Worm (Caenorhabditis elegans) whole organism, early embryonic: ENCODE results near the gene DC2.5.
"Not testable (repeated sequence)": the region's sequence is repeated elsewhere in the genome, so short reads cannot be mapped to it uniquely, and the experiment has no call there.

ENCODE experiments used
- B0310.2 ChIP-seq: sonication (generic microtip); optimal IDR thresholded peaks from 2 replicates; lab custom pipeline; 2016; ENCODE audit warnings: mild to moderate bottlenecking, missing genetic modification characterization, missing compliant biosample characterization
- F13C5.2 ChIP-seq: sonication (generic microtip); optimal IDR thresholded peaks from 2 replicates; lab custom pipeline; 2017; ENCODE audit warnings: mild to moderate bottlenecking, missing genetic modification characterization, inconsistent platforms, missing compliant biosample characterization
- aly-1 ChIP-seq: sonication (generic microtip); optimal IDR thresholded peaks from 2 replicates; lab custom pipeline; 2016; ENCODE audit warnings: missing genetic modification characterization, missing compliant biosample characterization
- ama-1 ChIP-seq: fragments of 150-350 bp; optimal IDR thresholded peaks from 2 replicates; lab custom pipeline; 2014
- ceh-13 ChIP-seq: fragments of 200-800 bp; sonication (Bioruptor generic); optimal IDR thresholded peaks from 2 replicates; lab custom pipeline; 2018; ENCODE audit warnings: mild to moderate bottlenecking, missing genetic modification characterization, missing compliant biosample characterization
- ceh-36 ChIP-seq: sonication (generic microtip); optimal IDR thresholded peaks from 2 replicates; lab custom pipeline; 2016; ENCODE audit warnings: missing genetic modification characterization, inconsistent platforms, missing compliant biosample characterization
- ets-7 ChIP-seq: sonication (generic microtip); optimal IDR thresholded peaks from 2 replicates; lab custom pipeline; 2016; ENCODE audit warnings: missing genotype, missing genetic modification characterization, missing compliant biosample characterization
- flt-1 ChIP-seq: fragments of 200-800 bp; sonication (Bioruptor generic); IDR thresholded peaks from 2 replicates; pipeline ENCODE4 v1.3.6; 2022; ENCODE audit warnings: missing genetic modification characterization, missing compliant biosample characterization
- hmbx-1 ChIP-seq: sonication (generic microtip); optimal IDR thresholded peaks from 2 replicates; lab custom pipeline; 2016; ENCODE audit warnings: mild to moderate bottlenecking, missing genetic modification characterization, missing compliant biosample characterization
- hmg-4 ChIP-seq: fragments of 200-800 bp; sonication (Bioruptor generic); optimal IDR thresholded peaks from 2 replicates; lab custom pipeline; 2018; ENCODE audit warnings: mild to moderate bottlenecking, missing genetic modification characterization, missing compliant biosample characterization
- hnd-1 ChIP-seq: sonication (generic microtip); optimal IDR thresholded peaks from 2 replicates; lab custom pipeline; 2016; ENCODE audit warnings: missing genetic modification characterization, missing compliant biosample characterization
- pes-1 ChIP-seq: fragments of 200-800 bp; sonication (Bioruptor generic); IDR thresholded peaks from 2 replicates; pipeline ENCODE4 v1.3.6; 2022; ENCODE audit warnings: missing genetic modification reagents, missing genetic modification characterization, missing compliant biosample characterization
- scrt-1 ChIP-seq: fragments of 200-800 bp; sonication (Bioruptor generic); IDR thresholded peaks from 2 replicates; pipeline ENCODE4 v1.3.6; 2022; ENCODE audit warnings: missing genetic modification characterization, missing compliant biosample characterization
- sea-1 ChIP-seq: fragments of 200-800 bp; sonication (Bioruptor generic); conservative IDR thresholded peaks from 2 replicates; pipeline ENCODE4 v1.3.6; 2022; ENCODE audit warnings: missing genetic modification characterization, missing compliant biosample characterization
- tbx-11 ChIP-seq: fragments of 200-800 bp; sonication (Bioruptor generic); IDR thresholded peaks from 2 replicates; pipeline ENCODE4 v1.3.6; 2022; ENCODE audit warnings: missing genetic modification characterization, missing compliant biosample characterization
- tbx-37 ChIP-seq: fragments of 200-800 bp; sonication (Bioruptor generic); conservative IDR thresholded peaks from 2 replicates; pipeline ENCODE4 v1.3.6; 2022; ENCODE audit warnings: missing genetic modification reagents, missing genetic modification characterization, missing compliant biosample characterization
- tra-4 ChIP-seq: sonication (generic microtip); optimal IDR thresholded peaks from 2 replicates; lab custom pipeline; 2017; ENCODE audit warnings: missing genetic modification characterization, missing compliant biosample characterization

DC2.5 gene

ce11 chrV:212687-213086 lies at the start of gene DC2.5:
Gene DC2.5 (minus strand): TSS chrV:212787.
- TF ChIP-seq ets-7 (tag; lab: Kevin White, UChicago); sea-1; tbx-11 (GFP tag; lab: Robert Waterston, UW): not testable (repeated sequence)

ce11 chrV:260334-260733 lies 47.7 kb upstream of the DC2.5 start:
- TF ChIP-seq hmbx-1 (no peak), tbx-11 (GFP tag; lab: Robert Waterston, UW) (0 out of 2 replicates have a peak, but pooled peaks have one; percentile 28)

- TF ChIP-seq tbx-11 (GFP tag; lab: Robert Waterston, UW) (no peak), sea-1 (no peak), hnd-1 (no peak), ceh-36 (tag; lab: Kevin White, UChicago) (no peak), scrt-1 (GFP tag; lab: Robert Waterston, UW) (no peak), aly-1 (no peak), hmbx-1 (no peak), tra-4 (no peak), tbx-37 (GFP tag; lab: Robert Waterston, UW) (no peak), hmg-4 (no peak), ceh-13 (GFP tag; lab: Kevin White, UChicago) (no peak), ama-1 (lab: Kevin White, UChicago) (no peak), pes-1 (GFP tag; lab: Robert Waterston, UW) (no peak), ets-7 (tag; lab: Kevin White, UChicago) (no peak), flt-1 (GFP tag; lab: Robert Waterston, UW) (no peak), B0310.2 (no peak)
Measured at ce11 chrV:258730-259129, 46.1 kb upstream of the DC2.5 start, which contains the start of gene nhr-204. Gene nhr-204 (minus strand): TSS chrV:258830.

- TF ChIP-seq hnd-1, result no peak
- TF ChIP-seq tbx-11 (GFP tag; lab: Robert Waterston, UW), result no peak
Measured at ce11 chrV:254591-254990, 42.0 kb upstream of the DC2.5 start, which contains the start of gene str-121. Gene str-121 (minus strand): TSS chrV:254691.

- no peak for TF ChIP-seq hmg-4
Measured at ce11 chrV:251652-252051, 39.1 kb upstream of the DC2.5 start, which contains the start of gene oac-39. Gene oac-39 (minus strand): TSS chrV:251752.

ce11 chrV:248636-249035 lies 36.0 kb upstream of the DC2.5 start:
- TF ChIP-seq ceh-36 (tag; lab: Kevin White, UChicago) (peak; percentile 55), pes-1 (GFP tag; lab: Robert Waterston, UW) (no peak)

ce11 chrV:247576-247975 lies 35.0 kb upstream of the DC2.5 start:
- TF ChIP-seq tra-4 (no peak), tbx-37 (GFP tag; lab: Robert Waterston, UW) (no peak), hnd-1 (no peak)

- TF ChIP-seq scrt-1 (GFP tag; lab: Robert Waterston, UW), result no peak
Measured at ce11 chrV:246097-246496, 33.5 kb upstream of the DC2.5 start, which contains the start of gene kin-34. Gene kin-34 (minus strand): TSS chrV:246197.

- TF ChIP-seq ets-7 (tag; lab: Kevin White, UChicago) (no peak), ceh-13 (GFP tag; lab: Kevin White, UChicago) (no peak), pes-1 (GFP tag; lab: Robert Waterston, UW) (no peak), F13C5.2 (no peak), aly-1 (no peak), tbx-37 (GFP tag; lab: Robert Waterston, UW) (no peak), scrt-1 (GFP tag; lab: Robert Waterston, UW) (no peak), ceh-36 (tag; lab: Kevin White, UChicago) (no peak), ama-1 (lab: Kevin White, UChicago) (no peak), B0310.2 (no peak), tbx-11 (GFP tag; lab: Robert Waterston, UW) (no peak), sea-1 (no peak), hmbx-1 (no peak), hnd-1 (no peak), tra-4 (no peak), flt-1 (GFP tag; lab: Robert Waterston, UW) (no peak), hmg-4 (no peak)
Measured at ce11 chrV:242518-242917, 29.9 kb upstream of the DC2.5 start, which contains the start of gene R02C2.7. Gene R02C2.7 (minus strand): TSS chrV:242618.

- no peak for TF ChIP-seq sea-1
- TF ChIP-seq hnd-1, result no peak
- TF ChIP-seq ceh-13 (GFP tag; lab: Kevin White, UChicago), result no peak
- TF ChIP-seq ceh-36 (tag; lab: Kevin White, UChicago), result no peak
- TF ChIP-seq ets-7 (tag; lab: Kevin White, UChicago), result no peak
- TF ChIP-seq hmg-4, result no peak
- no peak for TF ChIP-seq flt-1 (GFP tag; lab: Robert Waterston, UW)
- no peak for TF ChIP-seq B0310.2
- no peak for TF ChIP-seq ama-1 (lab: Kevin White, UChicago)
- TF ChIP-seq tbx-11 (GFP tag; lab: Robert Waterston, UW), result no peak
- TF ChIP-seq scrt-1 (GFP tag; lab: Robert Waterston, UW), result no peak
- no peak for TF ChIP-seq tra-4
- no peak for TF ChIP-seq tbx-37 (GFP tag; lab: Robert Waterston, UW)
- no peak for TF ChIP-seq F13C5.2
- TF ChIP-seq pes-1 (GFP tag; lab: Robert Waterston, UW), result no peak
Measured at ce11 chrV:240287-240686, 27.7 kb upstream of the DC2.5 start, which contains the start of gene txt-2. Gene txt-2 (minus strand): TSS chrV:240500.
